Fruit fly (Drosophila melanogaster): ENCODE data around the gene CG9452.

CG9452 gene

DNA sequence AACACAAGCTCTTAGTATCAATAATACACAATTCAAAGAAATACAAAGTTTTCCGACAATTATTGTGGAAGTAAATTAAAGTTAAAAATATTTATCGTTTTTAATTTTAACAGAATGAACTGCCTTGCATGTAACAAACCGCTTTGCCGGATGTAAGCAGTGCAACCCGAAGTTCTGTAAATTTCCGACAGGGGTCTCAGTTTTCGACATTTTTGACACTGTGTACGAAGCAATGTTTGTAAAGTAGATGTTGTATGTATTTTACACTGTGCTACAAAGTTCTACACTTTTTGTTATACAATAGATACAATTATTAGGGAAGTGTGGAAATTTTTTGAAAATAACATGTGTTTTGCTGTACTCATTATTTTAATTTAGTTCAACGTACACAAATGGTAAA, 12.9 kb upstream of the CG9452 start:
- TF ChIP-seq CG4496 (GFP tag; IDR thresholded peaks at IDR 0.05) (peak; percentile 85), CG14655 (GFP tag; optimal IDR thresholded peaks at IDR 0.05) (peak; percentile 3), Ets98B (GFP tag; IDR thresholded peaks at IDR 0.05) (peak; percentile 47; the same call in 1 of the 2 replicates), EcR (GFP tag; optimal IDR thresholded peaks at IDR 0.05) (no peak), Pif1B (GFP tag; optimal IDR thresholded peaks at IDR 0.05) (no peak), CG34367 (tag; optimal IDR thresholded peaks at IDR 0.05) (peak; percentile 28), CG13204 (GFP tag; optimal IDR thresholded peaks at IDR 0.05) (no peak), Snoo (tag; optimal IDR thresholded peaks at IDR 0.05) (no peak), gl (tag; optimal IDR thresholded peaks at IDR 0.05) (no peak), CG12605 (GFP tag; IDR thresholded peaks at IDR 0.05) (no peak), Pif1A (GFP tag; optimal IDR thresholded peaks at IDR 0.05) (peak; percentile 37), CG10348 (GFP tag; IDR thresholded peaks at IDR 0.05) (no peak), rn (GFP tag; IDR thresholded peaks at IDR 0.05) (peak; percentile 60), CG32121 (GFP tag; IDR thresholded peaks at IDR 0.05) (peak; percentile 32; the same call in 1 of the 2 replicates), D1 (tag; optimal IDR thresholded peaks at IDR 0.05) (peak; percentile 59)

DNA sequence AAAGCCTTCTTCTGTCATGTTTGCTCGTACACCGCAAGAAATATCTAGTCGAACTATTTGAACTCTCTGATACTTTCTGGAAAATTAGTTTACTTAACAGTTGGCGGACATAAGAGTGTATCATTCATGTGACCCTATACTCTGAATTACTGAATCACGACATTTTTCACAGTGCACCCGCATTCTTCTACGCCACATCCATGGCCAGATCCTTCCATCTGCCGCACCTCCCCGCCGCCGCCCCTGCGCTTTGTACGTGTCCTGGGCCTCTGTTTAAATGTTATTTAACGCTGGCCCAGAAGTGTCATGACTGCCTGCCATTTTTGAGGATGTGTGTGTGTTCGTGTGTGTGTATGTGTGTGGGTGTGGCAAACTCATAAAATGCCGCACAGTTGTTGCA, 9.0 kb upstream of the CG9452 start:
- TF ChIP-seq CG9948 (tag; optimal IDR thresholded peaks at IDR 0.05) = no peak
- no peak for TF ChIP-seq CG15710 (tag; optimal IDR thresholded peaks at IDR 0.05)
- TF ChIP-seq CG13204 (GFP tag; optimal IDR thresholded peaks at IDR 0.05) = no peak
- TF ChIP-seq CG32121 (GFP tag; IDR thresholded peaks at IDR 0.05) = no peak
- no peak for TF ChIP-seq Pif1B (GFP tag; optimal IDR thresholded peaks at IDR 0.05)
- no peak for TF ChIP-seq CG8159 (tag; optimal IDR thresholded peaks at IDR 0.05)
- no peak for TF ChIP-seq Ets98B (GFP tag; IDR thresholded peaks at IDR 0.05)
- TF ChIP-seq CG14655 (GFP tag; optimal IDR thresholded peaks at IDR 0.05) = no peak
- no peak for TF ChIP-seq D1 (tag; optimal IDR thresholded peaks at IDR 0.05)
- no peak for TF ChIP-seq gl (tag; optimal IDR thresholded peaks at IDR 0.05)
- TF ChIP-seq CG4496 (GFP tag; IDR thresholded peaks at IDR 0.05) = no peak
- TF ChIP-seq CG12605 (GFP tag; IDR thresholded peaks at IDR 0.05) = no peak

DNA sequence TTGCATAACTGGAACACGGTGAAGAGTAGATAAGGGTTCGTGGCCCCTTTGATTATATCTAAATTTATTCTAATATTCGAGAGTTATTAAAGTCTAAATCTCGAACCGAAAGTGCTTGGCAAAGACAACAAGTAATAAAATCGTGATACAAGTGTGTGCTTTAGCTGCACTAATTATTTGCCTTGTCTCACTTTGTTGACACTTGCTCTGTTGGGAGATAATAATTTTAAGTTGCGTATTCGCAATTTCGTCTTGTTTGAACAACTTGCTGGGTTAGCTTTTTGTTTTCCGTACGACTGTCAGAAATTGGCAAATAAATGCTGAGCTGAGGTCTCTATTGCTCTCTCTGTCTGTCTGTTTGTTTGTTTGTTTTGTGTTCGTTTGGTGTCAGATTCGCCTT, 1.0 kb upstream of the CG9452 start:
- TF ChIP-seq rn (GFP tag; IDR thresholded peaks at IDR 0.05) = no peak
- no peak for TF ChIP-seq CG4496 (GFP tag; IDR thresholded peaks at IDR 0.05)
- TF ChIP-seq EcR (GFP tag; optimal IDR thresholded peaks at IDR 0.05) = no peak
- TF ChIP-seq fd96Ca (GFP tag; IDR thresholded peaks at IDR 0.05) = no peak
- no peak for TF ChIP-seq CG10348 (GFP tag; IDR thresholded peaks at IDR 0.05)
- no peak for TF ChIP-seq Ets98B (GFP tag; IDR thresholded peaks at IDR 0.05)
- TF ChIP-seq CG9948 (tag; optimal IDR thresholded peaks at IDR 0.05) = no peak
- TF ChIP-seq CG32121 (GFP tag; IDR thresholded peaks at IDR 0.05) = no peak
- TF ChIP-seq gl (tag; optimal IDR thresholded peaks at IDR 0.05) = no peak
- no peak for TF ChIP-seq CG8159 (tag; optimal IDR thresholded peaks at IDR 0.05)
- no peak for TF ChIP-seq Snoo (tag; optimal IDR thresholded peaks at IDR 0.05)
- no peak for TF ChIP-seq CG14655 (GFP tag; optimal IDR thresholded peaks at IDR 0.05)
- TF ChIP-seq CG17806 (tag; optimal IDR thresholded peaks at IDR 0.05) = no peak
- no peak for TF ChIP-seq CG8301 (tag; optimal IDR thresholded peaks at IDR 0.05)
- no peak for TF ChIP-seq CG12605 (GFP tag; IDR thresholded peaks at IDR 0.05)
- TF ChIP-seq D1 (tag; optimal IDR thresholded peaks at IDR 0.05) = no peak
- no peak for TF ChIP-seq CG15710 (tag; optimal IDR thresholded peaks at IDR 0.05)
- TF ChIP-seq Pif1A (GFP tag; optimal IDR thresholded peaks at IDR 0.05) = no peak
- no peak for TF ChIP-seq Pif1B (GFP tag; optimal IDR thresholded peaks at IDR 0.05)

DNA sequence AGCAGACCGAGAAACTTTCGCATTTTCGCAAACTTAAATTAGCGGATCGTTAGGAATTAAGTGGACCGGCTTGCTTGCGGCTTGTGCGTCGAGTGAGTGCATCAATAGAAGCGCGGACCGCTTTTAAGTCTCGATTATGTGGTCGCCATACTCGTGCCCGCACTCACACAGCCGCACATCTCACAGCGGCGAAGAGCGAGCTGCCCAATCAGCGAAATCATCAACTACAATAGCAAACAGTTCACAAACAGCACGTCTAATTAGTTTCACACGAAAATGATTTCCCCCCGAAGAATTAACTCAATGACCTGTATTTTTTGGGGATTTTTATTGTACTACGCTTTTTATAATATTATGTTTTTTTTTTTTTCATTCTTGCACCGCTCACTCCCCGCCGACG, 3.0 kb downstream of the CG9452 start, which contains the start of gene CG9451:
CG9451 (minus strand) TSS at position 101 of the 400 bp plus-strand sequence.
- TF ChIP-seq CG17806 (tag; optimal IDR thresholded peaks at IDR 0.05) (no peak), Pif1B (GFP tag; optimal IDR thresholded peaks at IDR 0.05) (no peak), CG15710 (tag; optimal IDR thresholded peaks at IDR 0.05) (no peak), CG32121 (GFP tag; IDR thresholded peaks at IDR 0.05) (no peak), Ets98B (GFP tag; IDR thresholded peaks at IDR 0.05) (no peak), CG9948 (tag; optimal IDR thresholded peaks at IDR 0.05) (no peak)

DNA sequence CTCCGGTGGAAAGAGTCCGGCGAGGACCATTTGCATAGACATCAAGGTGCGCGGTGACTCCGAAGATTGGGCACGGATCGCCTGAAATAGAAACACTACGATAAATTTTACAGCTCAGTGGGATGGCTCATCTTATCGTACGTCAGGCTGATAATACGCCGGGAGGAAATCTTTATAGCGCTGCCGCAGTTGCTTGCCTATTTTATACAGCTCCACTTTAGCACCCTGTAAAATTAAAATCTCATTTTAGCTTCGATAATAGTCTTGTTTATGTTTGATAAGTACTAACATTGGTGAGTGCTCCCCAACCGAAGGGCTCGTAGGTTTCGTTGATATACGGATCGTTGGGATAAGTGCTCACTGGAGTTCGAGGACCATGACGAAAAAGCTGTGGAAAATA, 4.3 kb downstream of the CG9452 start:
- TF ChIP-seq Pif1B (GFP tag; optimal IDR thresholded peaks at IDR 0.05) = no peak

DNA sequence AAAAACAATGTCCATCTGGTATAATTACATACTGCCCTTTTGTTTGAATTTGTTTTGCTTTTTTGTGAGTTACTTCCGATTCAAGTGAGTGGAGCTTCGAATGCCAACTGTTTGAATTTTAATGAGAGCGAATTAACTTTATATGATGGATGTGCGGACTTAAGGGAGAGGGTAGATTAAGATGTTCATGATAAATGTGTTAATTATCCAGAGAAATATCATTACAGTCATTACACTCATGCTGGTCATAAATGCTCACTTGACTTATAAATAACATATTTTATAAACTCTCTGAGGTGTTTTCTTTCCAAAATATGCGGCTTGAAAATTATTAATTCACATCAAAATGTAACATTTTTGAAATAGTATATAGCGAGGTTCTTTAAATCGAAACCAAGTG, 6.0 kb downstream of the CG9452 start, which contains the start of gene CG9449:
CG9449 (minus strand) TSS at position 101 of the 400 bp plus-strand sequence.
- TF ChIP-seq CG12605 (GFP tag; IDR thresholded peaks at IDR 0.05) (no peak), CG15710 (tag; optimal IDR thresholded peaks at IDR 0.05) (no peak), rn (GFP tag; IDR thresholded peaks at IDR 0.05) (no peak), Ets98B (GFP tag; IDR thresholded peaks at IDR 0.05) (no peak), Pif1A (GFP tag; optimal IDR thresholded peaks at IDR 0.05) (no peak), CG4496 (GFP tag; IDR thresholded peaks at IDR 0.05) (no peak), CG34367 (tag; optimal IDR thresholded peaks at IDR 0.05) (no peak), CG8301 (tag; optimal IDR thresholded peaks at IDR 0.05) (no peak), gl (tag; optimal IDR thresholded peaks at IDR 0.05) (no peak), CG14655 (GFP tag; optimal IDR thresholded peaks at IDR 0.05) (no peak), D1 (tag; optimal IDR thresholded peaks at IDR 0.05) (no peak), CG8159 (tag; optimal IDR thresholded peaks at IDR 0.05) (no peak), EcR (GFP tag; optimal IDR thresholded peaks at IDR 0.05) (no peak), CG17806 (tag; optimal IDR thresholded peaks at IDR 0.05) (no peak), CG32121 (GFP tag; IDR thresholded peaks at IDR 0.05) (no peak)

DNA sequence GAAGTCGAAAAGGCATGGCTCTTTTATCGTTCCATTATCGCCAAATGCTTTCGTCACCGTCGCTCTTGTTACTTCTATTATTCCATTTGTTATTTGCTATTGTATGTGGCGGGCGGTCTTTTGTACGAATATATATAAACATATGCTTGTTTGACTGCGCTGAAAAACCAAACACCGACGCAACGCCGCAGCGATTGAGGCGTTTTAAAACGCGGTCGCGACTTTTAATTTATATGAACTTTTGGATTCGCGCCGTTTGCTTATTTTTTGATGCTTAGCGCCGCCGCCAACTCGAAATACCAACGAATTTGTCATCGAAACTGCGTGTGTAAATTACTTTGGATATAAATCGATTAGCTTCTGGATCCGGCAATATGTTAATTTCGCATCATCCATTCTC, 6.5 kb downstream of the CG9452 start:
- TF ChIP-seq CG17806 (tag; optimal IDR thresholded peaks at IDR 0.05) (no peak), Ets98B (GFP tag; IDR thresholded peaks at IDR 0.05) (no peak), rn (GFP tag; IDR thresholded peaks at IDR 0.05) (no peak), CG12605 (GFP tag; IDR thresholded peaks at IDR 0.05) (no peak), CG10348 (GFP tag; IDR thresholded peaks at IDR 0.05) (no peak), CG13204 (GFP tag; optimal IDR thresholded peaks at IDR 0.05) (no peak), fd96Ca (GFP tag; IDR thresholded peaks at IDR 0.05) (no peak), EcR (GFP tag; optimal IDR thresholded peaks at IDR 0.05) (no peak), CG34367 (tag; optimal IDR thresholded peaks at IDR 0.05) (no peak), Pif1A (GFP tag; optimal IDR thresholded peaks at IDR 0.05) (no peak), CG4496 (GFP tag; IDR thresholded peaks at IDR 0.05) (no peak), Snoo (tag; optimal IDR thresholded peaks at IDR 0.05) (no peak), CG15710 (tag; optimal IDR thresholded peaks at IDR 0.05) (no peak), CG32121 (GFP tag; IDR thresholded peaks at IDR 0.05) (no peak), CG8159 (tag; optimal IDR thresholded peaks at IDR 0.05) (no peak), CG8301 (tag; optimal IDR thresholded peaks at IDR 0.05) (no peak), CG9948 (tag; optimal IDR thresholded peaks at IDR 0.05) (no peak), gl (tag; optimal IDR thresholded peaks at IDR 0.05) (no peak)
